Worm (Caenorhabditis elegans) whole organism, L2 larva: ENCODE results near the gene fbxa-115.

Experiments used
- R02D3.7 ChIP-seq: fragments of 150-350 bp; optimal IDR thresholded peaks from 2 replicates; lab custom pipeline; 2014; ENCODE audit warnings: missing biosample characterization, missing genetic modification characterization
- ZK546.5 ChIP-seq: sonication (generic microtip); optimal IDR thresholded peaks from 2 replicates; lab custom pipeline; 2017; ENCODE audit warnings: missing biosample characterization, missing genetic modification characterization
- ceh-16 ChIP-seq: fragments of 150-350 bp; optimal IDR thresholded peaks from 2 replicates; lab custom pipeline; 2014; ENCODE audit warnings: missing biosample characterization, missing genetic modification characterization
- egl-27 ChIP-seq: sonication (generic microtip); optimal IDR thresholded peaks from 3 replicates; lab custom pipeline; 2017; ENCODE audit warnings: missing biosample characterization, missing genetic modification reagents, missing genetic modification characterization
- elt-1 ChIP-seq: fragments of 150-350 bp; optimal IDR thresholded peaks from 2 replicates; lab custom pipeline; 2014; ENCODE audit warnings: missing biosample characterization, missing genetic modification characterization
- elt-3 ChIP-seq: sonication (generic microtip); optimal IDR thresholded peaks from 2 replicates; lab custom pipeline; 2017; ENCODE audit warnings: missing biosample characterization, missing genetic modification characterization
- lin-13 ChIP-seq: fragments of 150-350 bp; optimal IDR thresholded peaks from 2 replicates; lab custom pipeline; 2014; ENCODE audit warnings: missing biosample characterization, missing genetic modification reagents, missing genetic modification characterization
- nhr-129 ChIP-seq: fragments of 150-350 bp; optimal IDR thresholded peaks from 2 replicates; lab custom pipeline; 2014; ENCODE audit warnings: missing biosample characterization, missing genetic modification characterization
- nhr-23 ChIP-seq: fragments of 150-350 bp; optimal IDR thresholded peaks from 2 replicates; lab custom pipeline; 2014; ENCODE audit warnings: missing biosample characterization, missing genetic modification reagents, missing genetic modification characterization
- nhr-237 ChIP-seq: fragments of 150-350 bp; optimal IDR thresholded peaks from 2 replicates; lab custom pipeline; 2014; ENCODE audit warnings: missing biosample characterization, missing genetic modification characterization
- skn-1 ChIP-seq: sonication (generic microtip); optimal IDR thresholded peaks from 2 replicates; lab custom pipeline; 2017; ENCODE audit warnings: missing biosample characterization, missing genetic modification characterization
- snpc-4 ChIP-seq: fragments of 150-350 bp; optimal IDR thresholded peaks from 2 replicates; lab custom pipeline; 2014; ENCODE audit warnings: missing biosample characterization, missing genetic modification characterization
- zag-1 ChIP-seq: fragments of 150-350 bp; optimal IDR thresholded peaks from 2 replicates; lab custom pipeline; 2014; ENCODE audit warnings: missing biosample characterization, missing genetic modification characterization

- TF ChIP-seq skn-1 (tag; lab: Kevin White, UChicago) (no peak), egl-27 (tag; lab: Kevin White, UChicago) (no peak), nhr-129 (tag; lab: Kevin White, UChicago) (no peak), nhr-23 (tag; lab: Kevin White, UChicago) (no peak), ceh-16 (tag; lab: Kevin White, UChicago) (no peak), lin-13 (GFP tag; lab: Kevin White, UChicago) (no peak), elt-1 (tag; lab: Kevin White, UChicago) (no peak), elt-3 (tag; lab: Kevin White, UChicago) (no peak), R02D3.7 (no peak), snpc-4 (tag; lab: Kevin White, UChicago) (no peak), zag-1 (tag; lab: Kevin White, UChicago) (no peak), nhr-237 (tag; lab: Kevin White, UChicago) (no peak), ZK546.5 (tag; lab: Kevin White, UChicago) (no peak)
Measured at ce11 chrV:20186579-20186978, 5.4 kb downstream of the fbxa-115 start, which contains the start of gene srz-16.
